Worm (Caenorhabditis elegans) whole organism, early embryonic: Measurements from ENCODE around the gene str-250.

ENCODE experiments used
- B0310.2 ChIP-seq: sonication (generic microtip); optimal IDR thresholded peaks from 2 replicates; lab custom pipeline; 2016; ENCODE audit warnings: mild to moderate bottlenecking, missing genetic modification characterization, missing compliant biosample characterization
- F13C5.2 ChIP-seq: sonication (generic microtip); optimal IDR thresholded peaks from 2 replicates; lab custom pipeline; 2017; ENCODE audit warnings: mild to moderate bottlenecking, missing genetic modification characterization, inconsistent platforms, missing compliant biosample characterization
- aly-1 ChIP-seq: sonication (generic microtip); optimal IDR thresholded peaks from 2 replicates; lab custom pipeline; 2016; ENCODE audit warnings: missing genetic modification characterization, missing compliant biosample characterization
- ama-1 ChIP-seq: fragments of 150-350 bp; optimal IDR thresholded peaks from 2 replicates; lab custom pipeline; 2014
- ceh-13 ChIP-seq: fragments of 200-800 bp; sonication (Bioruptor generic); optimal IDR thresholded peaks from 2 replicates; lab custom pipeline; 2018; ENCODE audit warnings: mild to moderate bottlenecking, missing genetic modification characterization, missing compliant biosample characterization
- ceh-36 ChIP-seq: sonication (generic microtip); optimal IDR thresholded peaks from 2 replicates; lab custom pipeline; 2016; ENCODE audit warnings: missing genetic modification characterization, inconsistent platforms, missing compliant biosample characterization
- ets-7 ChIP-seq: sonication (generic microtip); optimal IDR thresholded peaks from 2 replicates; lab custom pipeline; 2016; ENCODE audit warnings: missing genotype, missing genetic modification characterization, missing compliant biosample characterization
- flt-1 ChIP-seq: fragments of 200-800 bp; sonication (Bioruptor generic); IDR thresholded peaks from 2 replicates; pipeline ENCODE4 v1.3.6; 2022; ENCODE audit warnings: missing genetic modification characterization, missing compliant biosample characterization
- hmbx-1 ChIP-seq: sonication (generic microtip); optimal IDR thresholded peaks from 2 replicates; lab custom pipeline; 2016; ENCODE audit warnings: mild to moderate bottlenecking, missing genetic modification characterization, missing compliant biosample characterization
- hmg-4 ChIP-seq: fragments of 200-800 bp; sonication (Bioruptor generic); optimal IDR thresholded peaks from 2 replicates; lab custom pipeline; 2018; ENCODE audit warnings: mild to moderate bottlenecking, missing genetic modification characterization, missing compliant biosample characterization
- hnd-1 ChIP-seq: sonication (generic microtip); optimal IDR thresholded peaks from 2 replicates; lab custom pipeline; 2016; ENCODE audit warnings: missing genetic modification characterization, missing compliant biosample characterization
- pes-1 ChIP-seq: fragments of 200-800 bp; sonication (Bioruptor generic); IDR thresholded peaks from 2 replicates; pipeline ENCODE4 v1.3.6; 2022; ENCODE audit warnings: missing genetic modification reagents, missing genetic modification characterization, missing compliant biosample characterization
- scrt-1 ChIP-seq: fragments of 200-800 bp; sonication (Bioruptor generic); IDR thresholded peaks from 2 replicates; pipeline ENCODE4 v1.3.6; 2022; ENCODE audit warnings: missing genetic modification characterization, missing compliant biosample characterization
- sea-1 ChIP-seq: fragments of 200-800 bp; sonication (Bioruptor generic); conservative IDR thresholded peaks from 2 replicates; pipeline ENCODE4 v1.3.6; 2022; ENCODE audit warnings: missing genetic modification characterization, missing compliant biosample characterization
- tbx-11 ChIP-seq: fragments of 200-800 bp; sonication (Bioruptor generic); IDR thresholded peaks from 2 replicates; pipeline ENCODE4 v1.3.6; 2022; ENCODE audit warnings: missing genetic modification characterization, missing compliant biosample characterization
- tbx-37 ChIP-seq: fragments of 200-800 bp; sonication (Bioruptor generic); conservative IDR thresholded peaks from 2 replicates; pipeline ENCODE4 v1.3.6; 2022; ENCODE audit warnings: missing genetic modification reagents, missing genetic modification characterization, missing compliant biosample characterization
- tra-4 ChIP-seq: sonication (generic microtip); optimal IDR thresholded peaks from 2 replicates; lab custom pipeline; 2017; ENCODE audit warnings: missing genetic modification characterization, missing compliant biosample characterization

The str-250 gene

DNA sequence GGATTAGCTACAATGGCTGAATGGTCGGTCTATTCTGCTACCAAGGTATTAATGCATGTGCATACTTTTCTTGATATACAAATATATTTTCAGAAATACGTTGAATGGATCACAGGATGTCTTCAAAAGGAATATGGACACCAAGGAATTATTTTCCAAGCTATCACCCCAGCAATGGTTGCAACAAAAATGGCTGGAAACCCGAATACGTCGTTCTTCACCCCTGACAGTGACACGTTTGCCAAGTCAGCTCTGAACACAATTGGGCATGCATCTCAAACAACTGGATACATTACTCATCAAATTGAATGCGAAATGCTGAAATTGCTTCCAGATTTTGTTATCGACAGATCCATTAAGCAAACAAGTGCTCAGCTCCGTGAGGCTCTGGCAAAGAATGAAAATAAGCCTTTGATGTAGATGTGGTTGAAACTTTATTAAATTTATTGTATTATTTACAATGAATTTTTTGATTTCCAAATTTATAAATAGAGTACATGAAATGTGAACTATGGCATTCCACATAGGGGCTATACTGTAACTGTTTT is 10.8 kb upstream of the str-250 start:
- TF ChIP-seq flt-1 (no peak), tra-4 (no peak), hmg-4 (GFP tag; lab: Kevin White, UChicago) (no peak), ceh-13 (GFP tag; lab: Kevin White, UChicago) (no peak), scrt-1 (GFP tag; lab: Robert Waterston, UW) (no peak), tbx-37 (GFP tag; lab: Robert Waterston, UW) (no peak), hmbx-1 (tag; lab: Kevin White, UChicago) (no peak), tbx-11 (GFP tag; lab: Robert Waterston, UW) (no peak), B0310.2 (tag; lab: Kevin White, UChicago) (no peak), hnd-1 (tag; lab: Kevin White, UChicago) (no peak), sea-1 (no peak), pes-1 (GFP tag; lab: Robert Waterston, UW) (no peak), aly-1 (tag; lab: Kevin White, UChicago) (no peak), ceh-36 (tag; lab: Kevin White, UChicago) (no peak), ama-1 (lab: Kevin White, UChicago) (no peak), ets-7 (no peak), F13C5.2 (no peak)

DNA sequence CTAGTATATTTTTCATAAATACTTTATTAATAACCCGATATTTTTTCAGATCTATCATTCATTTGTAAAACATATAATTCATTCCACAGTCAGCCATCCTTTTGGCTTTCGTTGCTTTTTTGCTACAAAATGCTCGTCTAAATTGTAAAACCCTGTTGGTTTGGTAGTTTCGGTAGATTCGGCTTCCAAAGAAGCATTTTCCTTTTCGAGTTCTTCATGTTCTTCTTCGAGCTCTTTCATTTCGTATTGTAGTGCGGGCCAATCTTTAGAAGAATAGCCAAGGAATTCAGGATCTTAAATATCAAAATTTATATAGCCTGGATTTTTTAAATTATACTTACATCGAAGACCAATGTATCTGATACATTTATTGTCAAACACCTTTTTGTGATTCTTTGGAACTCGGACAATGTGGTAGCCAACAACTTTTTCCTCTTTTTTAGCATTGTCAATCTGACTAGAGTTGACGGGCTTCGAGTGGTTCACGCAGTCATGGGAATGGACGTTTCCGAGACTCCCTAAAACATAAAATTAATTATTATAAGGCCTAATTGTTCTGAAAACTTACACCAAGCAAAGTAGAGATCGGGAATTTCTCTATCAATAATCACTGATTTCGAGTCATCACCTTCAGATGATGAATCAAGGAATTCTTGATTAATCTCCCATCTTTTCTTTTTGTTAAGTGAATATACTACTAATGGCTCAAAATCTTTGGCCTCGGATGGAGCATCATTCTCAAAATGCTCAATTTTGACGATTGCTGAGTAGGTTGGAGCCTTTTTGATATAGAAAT is 10.1 kb upstream of the str-250 start:
- TF ChIP-seq hmg-4 (GFP tag; lab: Kevin White, UChicago) (no peak), F13C5.2 (no peak), B0310.2 (tag; lab: Kevin White, UChicago) (no peak), tbx-11 (GFP tag; lab: Robert Waterston, UW) (no peak), aly-1 (tag; lab: Kevin White, UChicago) (no peak), ceh-36 (tag; lab: Kevin White, UChicago) (no peak), flt-1 (no peak), sea-1 (no peak), hmbx-1 (tag; lab: Kevin White, UChicago) (no peak), pes-1 (GFP tag; lab: Robert Waterston, UW) (no peak), ets-7 (no peak), ceh-13 (GFP tag; lab: Kevin White, UChicago) (no peak), hnd-1 (tag; lab: Kevin White, UChicago) (no peak), ama-1 (lab: Kevin White, UChicago) (no peak), tbx-37 (GFP tag; lab: Robert Waterston, UW) (no peak), tra-4 (no peak), scrt-1 (GFP tag; lab: Robert Waterston, UW) (no peak)

DNA sequence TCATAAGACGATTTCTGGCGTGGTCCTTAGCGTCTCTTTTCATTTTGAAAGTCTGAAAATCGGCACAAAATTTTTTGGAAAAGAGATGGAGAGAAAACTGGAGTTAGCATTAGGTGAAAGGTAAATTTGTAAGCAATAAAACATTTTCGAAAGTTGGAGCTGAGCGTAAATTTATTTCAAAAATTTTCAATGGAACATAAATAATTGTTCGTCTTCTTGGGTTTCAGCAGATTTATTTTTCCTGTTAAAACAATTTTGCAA is 9.6 kb upstream of the str-250 start, which contains the start of gene C06B3.6:
C06B3.6 (minus strand) TSS at position 52 of the 261 bp plus-strand sequence.
- TF ChIP-seq hnd-1 (tag; lab: Kevin White, UChicago): no peak
- no peak for TF ChIP-seq ama-1 (lab: Kevin White, UChicago)
- TF ChIP-seq tbx-37 (GFP tag; lab: Robert Waterston, UW): no peak
- TF ChIP-seq B0310.2 (tag; lab: Kevin White, UChicago): no peak
- no peak for TF ChIP-seq flt-1
- no peak for TF ChIP-seq pes-1 (GFP tag; lab: Robert Waterston, UW)
- TF ChIP-seq tra-4: no peak
- no peak for TF ChIP-seq sea-1
- no peak for TF ChIP-seq tbx-11 (GFP tag; lab: Robert Waterston, UW)
- TF ChIP-seq scrt-1 (GFP tag; lab: Robert Waterston, UW): no peak
- TF ChIP-seq ets-7: no peak
- no peak for TF ChIP-seq aly-1 (tag; lab: Kevin White, UChicago)
- TF ChIP-seq ceh-13 (GFP tag; lab: Kevin White, UChicago): no peak
- TF ChIP-seq F13C5.2: no peak
- no peak for TF ChIP-seq hmbx-1 (tag; lab: Kevin White, UChicago)
- TF ChIP-seq ceh-36 (tag; lab: Kevin White, UChicago): no peak
- no peak for TF ChIP-seq hmg-4 (GFP tag; lab: Kevin White, UChicago)

DNA sequence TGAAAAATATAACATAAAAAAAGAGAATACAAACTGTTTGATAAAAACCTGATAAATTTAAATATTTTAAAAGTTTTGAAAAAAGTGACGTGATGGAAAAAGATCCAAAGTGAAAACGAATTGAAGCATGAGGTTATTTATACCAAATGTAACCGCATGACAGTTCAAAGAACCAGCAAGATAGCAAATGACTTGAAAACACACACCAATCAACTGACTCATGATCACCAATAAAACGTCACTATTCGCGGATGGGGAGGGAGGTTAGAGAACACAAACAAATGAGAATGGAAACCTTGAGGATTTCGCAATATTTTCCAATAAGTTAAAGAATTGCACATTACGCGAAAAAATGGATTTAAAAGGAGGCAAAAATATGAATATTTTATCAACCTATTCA is 9.0 kb upstream of the str-250 start, which contains the start of gene C06B3.7:
C06B3.7 (plus strand) TSS at position 287 of the 400 bp plus-strand sequence.
- TF ChIP-seq B0310.2 (tag; lab: Kevin White, UChicago) (no peak), sea-1 (no peak)

DNA sequence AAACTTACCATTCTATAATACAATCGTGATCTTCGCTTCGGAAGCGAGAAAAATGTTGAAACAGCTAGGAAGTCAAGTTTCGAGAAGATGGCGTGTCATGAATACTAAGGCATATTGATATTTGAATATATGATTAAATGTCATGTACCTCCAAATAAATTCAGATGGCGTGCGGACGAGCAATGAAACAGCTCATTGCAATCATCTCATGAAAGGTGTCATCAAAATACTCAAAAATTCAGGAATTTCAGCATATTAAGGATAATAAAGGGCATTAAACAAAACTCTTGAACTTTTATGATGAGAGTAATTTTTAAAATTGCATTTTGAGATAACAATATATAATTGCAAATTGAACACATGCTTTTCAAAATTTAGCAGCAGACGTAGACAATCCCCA is 3.1 kb upstream of the str-250 start, which contains the start of gene gcy-32:
gcy-32 (minus strand) TSS at position 101 of the 400 bp plus-strand sequence.
- TF ChIP-seq ets-7 (no peak), ceh-36 (tag; lab: Kevin White, UChicago) (no peak), hmbx-1 (tag; lab: Kevin White, UChicago) (no peak), scrt-1 (GFP tag; lab: Robert Waterston, UW) (no peak), tbx-37 (GFP tag; lab: Robert Waterston, UW) (no peak), pes-1 (GFP tag; lab: Robert Waterston, UW) (no peak), flt-1 (no peak)

DNA sequence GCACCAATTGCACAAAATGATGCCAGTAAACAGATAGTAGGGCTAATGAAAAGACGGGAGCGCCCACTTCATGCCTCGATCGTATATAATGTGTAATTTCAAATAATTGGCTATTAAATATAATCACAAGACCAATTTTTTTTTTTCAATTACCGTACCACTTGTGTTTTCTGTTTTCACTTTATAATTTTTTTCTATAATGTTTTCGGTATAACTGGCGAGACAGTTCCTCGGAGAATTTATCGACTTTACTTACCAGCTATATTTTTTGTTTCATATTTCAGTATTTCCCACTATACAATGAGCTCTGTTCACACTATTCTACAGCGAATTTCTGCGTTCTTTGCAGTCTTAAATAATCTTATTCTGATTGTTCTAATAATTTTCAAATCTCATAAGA is 2.2 kb upstream of the str-250 start, which contains the start of gene str-252:
str-252 (plus strand) TSS at position 301 of the 400 bp plus-strand sequence.
- TF ChIP-seq hmg-4 (GFP tag; lab: Kevin White, UChicago): no peak
- TF ChIP-seq aly-1 (tag; lab: Kevin White, UChicago): no peak
- TF ChIP-seq tra-4: no peak
- no peak for TF ChIP-seq hmbx-1 (tag; lab: Kevin White, UChicago)
- no peak for TF ChIP-seq ceh-36 (tag; lab: Kevin White, UChicago)
- no peak for TF ChIP-seq ama-1 (lab: Kevin White, UChicago)
- TF ChIP-seq pes-1 (GFP tag; lab: Robert Waterston, UW): no peak
- TF ChIP-seq tbx-37 (GFP tag; lab: Robert Waterston, UW): no peak

DNA sequence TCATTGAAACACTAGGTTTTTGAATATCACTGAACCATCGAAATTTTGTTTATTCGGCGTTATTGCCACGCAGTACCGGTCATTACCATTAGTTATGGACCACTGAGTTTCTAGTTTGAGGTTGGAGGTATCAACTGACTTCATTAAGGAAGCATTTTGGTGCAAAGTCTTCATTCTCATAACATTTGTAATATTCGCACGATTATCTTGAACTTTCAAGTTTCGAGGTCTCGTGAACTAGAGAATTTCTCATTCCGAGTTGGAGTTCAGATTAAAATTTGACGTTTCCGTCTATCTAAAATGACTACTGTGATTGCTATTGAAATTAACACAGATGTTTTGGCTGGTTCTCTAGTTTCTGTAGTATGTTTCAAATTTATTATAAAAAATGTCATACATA is 2.3 kb downstream of the str-250 start, which contains the start of gene srx-42:
srx-42 (plus strand) TSS at position 301 of the 400 bp plus-strand sequence.
- TF ChIP-seq scrt-1 (GFP tag; lab: Robert Waterston, UW): no peak
- no peak for TF ChIP-seq B0310.2 (tag; lab: Kevin White, UChicago)
